Fruit fly (Drosophila melanogaster): ENCODE results near the gene CG7966.
A peak's percentile ranks its signal among the peaks of the same experiment; 100 is the strongest.

The CG7966 gene

dm6 chr3R:13051298-13051723 is at the start of gene CG7966:
Gene CG7966 (minus strand): TSS chr3R:13051453.
- peak; percentile 59 for TF ChIP-seq noc (tag; optimal IDR thresholded peaks at IDR 0.05)

- TF ChIP-seq noc (tag; optimal IDR thresholded peaks at IDR 0.05), result no peak
These were observed 40.4 kb upstream of the CG7966 start for dm6 chr3R:13091666-13092065.

- no peak for TF ChIP-seq noc (tag; optimal IDR thresholded peaks at IDR 0.05)
These were observed 37.7 kb upstream of the CG7966 start, which contains the start of gene CG34308 for dm6 chr3R:13088942-13089341. Gene CG34308 (plus strand): TSS chr3R:13089242.

- TF ChIP-seq noc (tag; optimal IDR thresholded peaks at IDR 0.05), result no peak
These were observed 37.1 kb upstream of the CG7966 start, which contains the start of gene timeout for dm6 chr3R:13088395-13088794. Gene timeout (plus strand): TSS chr3R:13088651.

- TF ChIP-seq noc (tag; optimal IDR thresholded peaks at IDR 0.05), result no peak
These were observed 34.7 kb upstream of the CG7966 start, which contains the start of gene CG43063 for dm6 chr3R:13085924-13086323. Gene CG43063 (plus strand): TSS chr3R:13086224.

- TF ChIP-seq noc (tag; optimal IDR thresholded peaks at IDR 0.05), result no peak
These were observed 31.1 kb upstream of the CG7966 start for dm6 chr3R:13082382-13082781.

- TF ChIP-seq noc (tag; optimal IDR thresholded peaks at IDR 0.05), result no peak
These were observed 27.0 kb upstream of the CG7966 start for dm6 chr3R:13078263-13078662.

dm6 chr3R:13077262-13077661 is 26.0 kb upstream of the CG7966 start:
- no peak for TF ChIP-seq noc (tag; optimal IDR thresholded peaks at IDR 0.05)

- no peak for TF ChIP-seq noc (tag; optimal IDR thresholded peaks at IDR 0.05)
These were observed 24.5 kb upstream of the CG7966 start for dm6 chr3R:13075728-13076127.

dm6 chr3R:13074588-13074987 is 23.3 kb upstream of the CG7966 start:
- TF ChIP-seq noc (tag; optimal IDR thresholded peaks at IDR 0.05), result no peak

dm6 chr3R:13073174-13073573 is 21.9 kb upstream of the CG7966 start:
- no peak for TF ChIP-seq noc (tag; optimal IDR thresholded peaks at IDR 0.05)

dm6 chr3R:13072052-13072451 is 20.8 kb upstream of the CG7966 start:
- no peak for TF ChIP-seq noc (tag; optimal IDR thresholded peaks at IDR 0.05)

dm6 chr3R:13070011-13070619 is 18.9 kb upstream of the CG7966 start:
- TF ChIP-seq noc (tag; optimal IDR thresholded peaks at IDR 0.05), result no peak

dm6 chr3R:13068022-13068421 is 16.8 kb upstream of the CG7966 start:
- TF ChIP-seq noc (tag; optimal IDR thresholded peaks at IDR 0.05), result peak; percentile 69

- TF ChIP-seq noc (tag; optimal IDR thresholded peaks at IDR 0.05), result no peak
These were observed 14.0 kb upstream of the CG7966 start for dm6 chr3R:13065180-13065757.

- TF ChIP-seq noc (tag; optimal IDR thresholded peaks at IDR 0.05), result no peak
These were observed 12.7 kb upstream of the CG7966 start for dm6 chr3R:13063746-13064592.
